Fruit fly (Drosophila melanogaster): ENCODE results near the gene Dnai2.

dm6 chr3L:11721498-11721946 is 22.5 kb upstream of the Dnai2 start:
- TF ChIP-seq fru (GFP tag; optimal IDR thresholded peaks at IDR 0.05) = peak; percentile 37
- TF ChIP-seq sage (GFP tag; optimal IDR thresholded peaks at IDR 0.05) = no peak
- TF ChIP-seq Abd-B (GFP tag; optimal IDR thresholded peaks at IDR 0.05) = no peak
- no peak for TF ChIP-seq pan (optimal IDR thresholded peaks at IDR 0.05)
- no peak for TF ChIP-seq CG9705 (GFP tag; optimal IDR thresholded peaks at IDR 0.05)
- no peak for TF ChIP-seq lola (GFP tag; optimal IDR thresholded peaks at IDR 0.05)
- no peak for TF ChIP-seq Mio (GFP tag; optimal IDR thresholded peaks at IDR 0.05)
- TF ChIP-seq usp (GFP tag; optimal IDR thresholded peaks at IDR 0.05) = no peak
- no peak for TF ChIP-seq Dfd (GFP tag; optimal IDR thresholded peaks at IDR 0.05)
- no peak for TF ChIP-seq sv (GFP tag; optimal IDR thresholded peaks at IDR 0.05)
- peak; percentile 45 for TF ChIP-seq HLH106 (tag; optimal IDR thresholded peaks at IDR 0.05)
- TF ChIP-seq tai (GFP tag; optimal IDR thresholded peaks at IDR 0.05) = no peak
- TF ChIP-seq h (GFP tag; optimal IDR thresholded peaks at IDR 0.05) = peak; percentile 50
